Worm (Caenorhabditis elegans) whole organism, L1 larva: ENCODE data around the gene ZK856.5.
A peak's percentile ranks its signal among the peaks of the same experiment; 100 is the strongest.

Source experiments
- C04F5.9 ChIP-seq: sonication (generic microtip); optimal IDR thresholded peaks from 2 replicates; lab custom pipeline; 2016; ENCODE audit warnings: missing genetic modification characterization, missing compliant biosample characterization
- C16A3.4 ChIP-seq: fragments of 150-350 bp; optimal IDR thresholded peaks from 2 replicates; lab custom pipeline; 2014; ENCODE audit warnings: missing biosample characterization, missing genetic modification characterization
- F16B12.6 ChIP-seq: fragments of 150-350 bp; optimal IDR thresholded peaks from 2 replicates; lab custom pipeline; 2014; ENCODE audit warnings: missing biosample characterization, missing genetic modification characterization
- aha-1 ChIP-seq: fragments of 150-350 bp; optimal IDR thresholded peaks from 2 replicates; lab custom pipeline; 2014; ENCODE audit warnings: missing biosample characterization, missing genetic modification characterization
- alr-1 ChIP-seq: fragments of 200-800 bp; sonication (Bioruptor generic); optimal IDR thresholded peaks from 2 replicates; lab custom pipeline; 2018; ENCODE audit warnings: borderline replicate concordance, mild to moderate bottlenecking, missing genetic modification characterization, missing compliant biosample characterization
- aly-2 ChIP-seq: fragments of 150-350 bp; optimal IDR thresholded peaks from 2 replicates; lab custom pipeline; 2014; ENCODE audit warnings: missing biosample characterization, missing genetic modification characterization
- blmp-1 ChIP-seq: fragments of 150-350 bp; optimal IDR thresholded peaks from 2 replicates; lab custom pipeline; 2014; ENCODE audit warnings: missing biosample characterization, missing genetic modification characterization
- ceh-63 ChIP-seq: fragments of 200-800 bp; sonication (Bioruptor generic); optimal IDR thresholded peaks from 2 replicates; lab custom pipeline; 2018; ENCODE audit warnings: mild to moderate bottlenecking, missing genetic modification characterization, missing compliant biosample characterization
- ceh-82 ChIP-seq, 3 experiments: fragments of 150-350 bp in 1 of 3; sonication (generic microtip) in 2 of 3; optimal IDR thresholded peaks; 2 replicates each; lab custom pipeline; 2014 to 2017; ENCODE audit warnings: missing biosample characterization in 3 of 3, missing genetic modification characterization in 3 of 3
- ceh-88 ChIP-seq: fragments of 200-800 bp; sonication (Bioruptor generic); IDR thresholded peaks from 2 replicates; pipeline ENCODE4 v1.3.6; 2022; ENCODE audit warnings: missing genetic modification characterization, missing compliant biosample characterization
- ceh-90 ChIP-seq: sonication (generic microtip); optimal IDR thresholded peaks from 2 replicates; lab custom pipeline; 2016; ENCODE audit warnings: missing genetic modification characterization, missing compliant biosample characterization
- ces-1 ChIP-seq: fragments of 150-350 bp; optimal IDR thresholded peaks from 2 replicates; lab custom pipeline; 2014; ENCODE audit warnings: missing biosample characterization, missing genetic modification reagents, missing genetic modification characterization
- efl-1 ChIP-seq, 4 experiments: fragments of 150-350 bp; optimal IDR thresholded peaks in 3 of 4; peaks in 1 of 4; 1 replicate in 1 of 4; 2 replicates in 3 of 4; lab custom pipeline; 2014; ENCODE audit warnings: missing biosample characterization in 2 of 4, missing genetic modification characterization in 2 of 4, missing genetic modification reagents in 2 of 4
- egl-13 ChIP-seq: sonication (generic microtip); optimal IDR thresholded peaks from 2 replicates; lab custom pipeline; 2016; ENCODE audit warnings: missing genotype, missing genetic modification reagents, missing genetic modification characterization, missing compliant biosample characterization
- elt-2 ChIP-seq: sonication (generic microtip); optimal IDR thresholded peaks from 2 replicates; lab custom pipeline; 2016; ENCODE audit warnings: missing genetic modification characterization, mild to moderate bottlenecking, inconsistent platforms, missing compliant biosample characterization, missing genetic modification reagents
- elt-3 ChIP-seq, 6 experiments: fragments of 150-350 bp in 1 of 6; sonication (generic microtip); optimal IDR thresholded peaks; 2 replicates each; lab custom pipeline; 2017 to 2018; ENCODE audit warnings: missing biosample characterization in 6 of 6, missing genetic modification characterization in 6 of 6, inconsistent platforms in 1 of 6
- ets-5 ChIP-seq: fragments of 200-800 bp; sonication (Bioruptor generic); IDR thresholded peaks from 2 replicates; pipeline ENCODE4 v1.3.6; 2022; ENCODE audit warnings: missing genetic modification characterization, missing compliant biosample characterization
- fkh-10 ChIP-seq: sonication (generic microtip); optimal IDR thresholded peaks from 2 replicates; lab custom pipeline; 2017; ENCODE audit warnings: missing biosample characterization, missing genetic modification reagents, missing genetic modification characterization
- fkh-4 ChIP-seq: sonication (generic microtip); optimal IDR thresholded peaks from 2 replicates; lab custom pipeline; 2016; ENCODE audit warnings: missing compliant biosample characterization, missing genetic modification characterization, borderline replicate concordance
- fkh-8 ChIP-seq: sonication (generic microtip); optimal IDR thresholded peaks from 2 replicates; lab custom pipeline; 2016; ENCODE audit warnings: mild to moderate bottlenecking, missing genetic modification characterization, missing compliant biosample characterization
- grh-1 ChIP-seq: fragments of 200-800 bp; sonication (Bioruptor generic); IDR thresholded peaks from 2 replicates; pipeline ENCODE4 v1.3.6; 2022; ENCODE audit warnings: missing genetic modification reagents, missing genetic modification characterization, missing compliant biosample characterization
- hlh-17 ChIP-seq: fragments of 200-800 bp; sonication (Bioruptor generic); optimal IDR thresholded peaks from 2 replicates; lab custom pipeline; 2018; ENCODE audit warnings: missing genetic modification characterization, mild to moderate bottlenecking, missing compliant biosample characterization, moderate library complexity, borderline replicate concordance
- irx-1 ChIP-seq: sonication (generic microtip); optimal IDR thresholded peaks from 2 replicates; lab custom pipeline; 2016; ENCODE audit warnings: missing genetic modification characterization, missing compliant biosample characterization
- isw-1 ChIP-seq: fragments of 200-800 bp; sonication (Bioruptor generic); IDR thresholded peaks from 2 replicates; pipeline ENCODE4 v1.3.6; 2022; ENCODE audit warnings: missing genetic modification characterization, missing compliant biosample characterization
- lin-14 ChIP-seq: fragments of 200-800 bp; sonication (Bioruptor generic); optimal IDR thresholded peaks from 2 replicates; lab custom pipeline; 2018; ENCODE audit warnings: mild to moderate bottlenecking, missing genetic modification characterization, moderate library complexity, missing compliant biosample characterization
- lin-35 ChIP-seq, 2 experiments: fragments of 150-350 bp; optimal IDR thresholded peaks; 2 replicates each; lab custom pipeline; 2014; ENCODE audit warnings: missing biosample characterization in 2 of 2, missing genetic modification characterization in 2 of 2, missing genetic modification reagents in 2 of 2
- lin-39 ChIP-seq: fragments of 150-350 bp; optimal IDR thresholded peaks from 2 replicates; lab custom pipeline; 2014; ENCODE audit warnings: missing biosample characterization, missing genetic modification reagents, missing genetic modification characterization
- mdl-1 ChIP-seq, 2 experiments: fragments of 150-350 bp; optimal IDR thresholded peaks; 2 replicates each; lab custom pipeline; 2014 to 2017; ENCODE audit warnings: missing biosample characterization in 2 of 2, missing genetic modification characterization in 2 of 2, inconsistent platforms in 1 of 2
- nhr-11 ChIP-seq: fragments of 150-350 bp; optimal IDR thresholded peaks from 2 replicates; lab custom pipeline; 2014; ENCODE audit warnings: missing biosample characterization, missing genetic modification characterization
- nhr-12 ChIP-seq: sonication (generic microtip); optimal IDR thresholded peaks from 2 replicates; lab custom pipeline; 2017; ENCODE audit warnings: missing biosample characterization, missing genetic modification characterization
- nhr-20 ChIP-seq: sonication (generic microtip); optimal IDR thresholded peaks from 2 replicates; lab custom pipeline; 2016; ENCODE audit warnings: mild to moderate bottlenecking, missing genetic modification characterization, missing compliant biosample characterization
- nhr-237 ChIP-seq: fragments of 150-350 bp; optimal IDR thresholded peaks from 2 replicates; lab custom pipeline; 2014; ENCODE audit warnings: missing biosample characterization, missing genetic modification characterization
- nhr-28 ChIP-seq: fragments of 150-350 bp; optimal IDR thresholded peaks from 2 replicates; lab custom pipeline; 2014; ENCODE audit warnings: missing biosample characterization, missing genetic modification characterization
- nhr-71 ChIP-seq: sonication (generic microtip); optimal IDR thresholded peaks from 2 replicates; lab custom pipeline; 2016; ENCODE audit warnings: mild to moderate bottlenecking, missing genetic modification characterization, moderate library complexity, missing compliant biosample characterization
- nhr-77 ChIP-seq: fragments of 150-350 bp; optimal IDR thresholded peaks from 2 replicates; lab custom pipeline; 2014; ENCODE audit warnings: missing biosample characterization, missing genetic modification characterization
- nhr-84 ChIP-seq: sonication (generic microtip); optimal IDR thresholded peaks from 2 replicates; lab custom pipeline; 2017; ENCODE audit warnings: missing biosample characterization, missing genetic modification characterization
- nhr-90 ChIP-seq: sonication (generic microtip); optimal IDR thresholded peaks from 2 replicates; lab custom pipeline; 2016; ENCODE audit warnings: mild to moderate bottlenecking, missing genetic modification characterization, missing compliant biosample characterization; ENCODE audit not compliant: poor library complexity
- pax-3 ChIP-seq: fragments of 200-800 bp; sonication (Bioruptor generic); optimal IDR thresholded peaks from 2 replicates; lab custom pipeline; 2018; ENCODE audit warnings: mild to moderate bottlenecking, missing genetic modification characterization, moderate library complexity, missing compliant biosample characterization
- pqm-1 ChIP-seq: sonication (generic microtip); optimal IDR thresholded peaks from 3 replicates; lab custom pipeline; 2017; ENCODE audit warnings: missing biosample characterization, missing genetic modification characterization
- skn-1 ChIP-seq: fragments of 150-350 bp; optimal IDR thresholded peaks from 2 replicates; lab custom pipeline; 2014; ENCODE audit warnings: missing biosample characterization, missing genetic modification characterization
- snpc-4 ChIP-seq: fragments of 150-350 bp; optimal IDR thresholded peaks from 2 replicates; lab custom pipeline; 2014; ENCODE audit warnings: missing biosample characterization, missing genetic modification characterization
- snu-23 ChIP-seq: sonication (generic microtip); optimal IDR thresholded peaks from 2 replicates; lab custom pipeline; 2016; ENCODE audit warnings: missing genetic modification characterization, missing compliant biosample characterization
- sox-4 ChIP-seq: sonication (generic microtip); optimal IDR thresholded peaks from 2 replicates; lab custom pipeline; 2016; ENCODE audit warnings: missing genetic modification characterization, missing compliant biosample characterization
- sptf-1 ChIP-seq: fragments of 150-350 bp; optimal IDR thresholded peaks from 2 replicates; lab custom pipeline; 2014; ENCODE audit warnings: missing biosample characterization, missing genetic modification characterization
- sup-37 ChIP-seq: fragments of 200-800 bp; sonication (Bioruptor generic); optimal IDR thresholded peaks from 2 replicates; lab custom pipeline; 2018; ENCODE audit warnings: mild to moderate bottlenecking, missing genetic modification characterization, missing compliant biosample characterization
- unc-30 ChIP-seq: sonication (generic microtip); optimal IDR thresholded peaks from 2 replicates; lab custom pipeline; 2017; ENCODE audit warnings: missing biosample characterization, missing genetic modification characterization
- unc-86 ChIP-seq: sonication (generic microtip); optimal IDR thresholded peaks from 2 replicates; lab custom pipeline; 2016; ENCODE audit warnings: missing genetic modification characterization, missing compliant biosample characterization
- unc-98 ChIP-seq: fragments of 200-800 bp; sonication (Bioruptor generic); IDR thresholded peaks from 2 replicates; pipeline ENCODE4 v1.3.6; 2022; ENCODE audit warnings: missing genetic modification characterization, missing compliant biosample characterization
- vab-15 ChIP-seq: sonication (generic microtip); optimal IDR thresholded peaks from 2 replicates; lab custom pipeline; 2017; ENCODE audit warnings: missing genotype, mild to moderate bottlenecking, missing genetic modification characterization, missing compliant biosample characterization
- xbp-1 ChIP-seq: sonication (generic microtip); optimal IDR thresholded peaks from 2 replicates; lab custom pipeline; 2016; ENCODE audit warnings: missing genetic modification characterization, missing compliant biosample characterization
- zip-4 ChIP-seq: fragments of 200-800 bp; sonication (Bioruptor generic); optimal IDR thresholded peaks from 2 replicates; lab custom pipeline; 2018; ENCODE audit warnings: mild to moderate bottlenecking, missing genetic modification characterization, moderate library complexity, missing compliant biosample characterization
- ztf-11 ChIP-seq, 2 experiments: sonication (generic microtip); optimal IDR thresholded peaks; 2 replicates each; lab custom pipeline; 2016 to 2017; ENCODE audit warnings: missing genetic modification characterization in 2 of 2, missing biosample characterization in 1 of 2, missing compliant biosample characterization in 1 of 2
- ztf-4 ChIP-seq: fragments of 150-350 bp; optimal IDR thresholded peaks from 2 replicates; lab custom pipeline; 2014; ENCODE audit warnings: missing biosample characterization, missing genetic modification characterization

ZK856.5 gene

DNA sequence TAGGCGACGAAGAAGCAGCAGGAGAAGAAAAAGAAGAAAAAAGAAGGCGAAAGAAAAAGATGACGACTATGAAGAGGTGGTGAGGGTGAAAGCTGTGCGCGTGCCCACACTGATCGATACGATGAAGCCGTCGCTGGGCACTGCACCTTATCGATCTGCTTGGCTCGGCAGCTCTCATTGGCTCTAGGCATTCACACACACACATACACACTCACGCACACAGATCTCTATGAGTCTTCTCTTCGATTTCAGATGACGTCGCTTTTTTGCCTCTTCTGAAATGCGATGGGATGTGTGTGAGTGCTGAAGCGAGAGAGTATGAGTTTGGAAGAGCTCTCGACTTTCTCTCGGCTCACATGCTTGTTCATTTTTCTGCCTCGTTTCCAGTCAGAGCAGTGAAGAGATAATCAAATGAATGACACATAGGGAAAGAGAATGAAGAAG is 15.3 kb downstream of the ZK856.5 start:
- TF ChIP-seq ceh-63 = no peak
- TF ChIP-seq lin-14 (GFP tag; lab: Kevin White, UChicago) = peak; percentile 97
- TF ChIP-seq sox-4 (tag; lab: Kevin White, UChicago) = peak; percentile 43
- no peak for TF ChIP-seq ets-5
- no peak for TF ChIP-seq nhr-84 (tag; lab: Kevin White, UChicago)
- no peak for TF ChIP-seq aly-2 (tag; lab: Kevin White, UChicago)
- no peak for TF ChIP-seq vab-15
- no peak for TF ChIP-seq lin-39 (tag; lab: Kevin White, UChicago)
- TF ChIP-seq grh-1 (GFP tag; lab: Robert Waterston, UW) = no peak
- peak; percentile 20 for TF ChIP-seq nhr-20 (tag; lab: Kevin White, UChicago)
- peak; percentile 71 for TF ChIP-seq snu-23 (GFP tag; lab: Kevin White, UChicago)
- no peak for TF ChIP-seq nhr-77 (tag; lab: Kevin White, UChicago)
- TF ChIP-seq ces-1 = peak; percentile 70
- TF ChIP-seq fkh-4 (tag; lab: Kevin White, UChicago) = no peak
- no peak for TF ChIP-seq elt-3 (tag; optimal IDR thresholded peaks at IDR 0.05; lab: Kevin White, UChicago)
- no peak for TF ChIP-seq nhr-12 (tag; lab: Kevin White, UChicago)
- TF ChIP-seq unc-30 (tag; lab: Kevin White, UChicago) = no peak
- TF ChIP-seq unc-86 (tag; lab: Kevin White, UChicago) = peak; percentile 94
- TF ChIP-seq nhr-71 (tag; lab: Kevin White, UChicago) = peak; percentile 90
- no peak for TF ChIP-seq pqm-1
- TF ChIP-seq aha-1 (tag; lab: Kevin White, UChicago) = no peak
- peak; percentile 66 for TF ChIP-seq xbp-1 (tag; lab: Kevin White, UChicago)
- peak; percentile 45 for TF ChIP-seq snpc-4 (tag; lab: Kevin White, UChicago)
- no peak for TF ChIP-seq hlh-17
- TF ChIP-seq isw-1 (GFP tag; lab: Robert Waterston, UW) = peak; percentile 78
- TF ChIP-seq nhr-90 (tag; lab: Kevin White, UChicago) = no peak
- no peak for TF ChIP-seq nhr-11 (tag; lab: Kevin White, UChicago)
- TF ChIP-seq efl-1 (optimal IDR thresholded peaks at IDR 0.05; lab: Kevin White, UChicago) = peak; percentile 44 to 53
- TF ChIP-seq efl-1 (GFP tag; optimal IDR thresholded peaks at IDR 0.05 in 1 of 2; lab: Kevin White, UChicago) = peak in 1 of 2 experiments; percentile 19
- TF ChIP-seq mdl-1 (tag; optimal IDR thresholded peaks at IDR 0.05; lab: Kevin White, UChicago) = peak in 1 of 2 experiments; percentile 51
- TF ChIP-seq unc-98 = no peak
- TF ChIP-seq fkh-10 (GFP tag; lab: Kevin White, UChicago) = peak; percentile 97
- TF ChIP-seq sup-37 (GFP tag; lab: Kevin White, UChicago) = no peak
- peak; percentile 91 for TF ChIP-seq egl-13 (tag; lab: Kevin White, UChicago)
- TF ChIP-seq skn-1 (tag; lab: Kevin White, UChicago) = no peak
- TF ChIP-seq ztf-4 = peak; percentile 76
- no peak for TF ChIP-seq F16B12.6 (tag; lab: Kevin White, UChicago)
- peak; percentile 46; the same call in 1 of the 2 replicates for TF ChIP-seq ceh-88 (GFP tag; lab: Robert Waterston, UW)
- peak; percentile 98 for TF ChIP-seq fkh-8 (tag; lab: Kevin White, UChicago)
- no peak for TF ChIP-seq elt-2 (tag; lab: Kevin White, UChicago)
- TF ChIP-seq zip-4 (GFP tag; lab: Kevin White, UChicago) = no peak
- peak; percentile 55 for TF ChIP-seq irx-1 (tag; lab: Kevin White, UChicago)
- TF ChIP-seq C04F5.9 = no peak
- TF ChIP-seq nhr-28 (tag; lab: Kevin White, UChicago) = no peak
- TF ChIP-seq pax-3 (tag; lab: Kevin White, UChicago) = peak; percentile 78
- TF ChIP-seq sptf-1 (tag; lab: Kevin White, UChicago) = no peak
- no peak for TF ChIP-seq alr-1 (tag; lab: Kevin White, UChicago)
- peak in 1 of 2 experiments; percentile 62 for TF ChIP-seq lin-35 (GFP tag; optimal IDR thresholded peaks at IDR 0.05; lab: Kevin White, UChicago)
- TF ChIP-seq ztf-11 (tag; optimal IDR thresholded peaks at IDR 0.05; lab: Kevin White, UChicago) = peak in 1 of 2 experiments; percentile 25
- TF ChIP-seq ceh-90 = no peak
- peak; percentile 44 to 81 (median 54) for TF ChIP-seq ceh-82 (tag; optimal IDR thresholded peaks at IDR 0.05; lab: Kevin White, UChicago)
- peak; percentile 24 for TF ChIP-seq nhr-237
- TF ChIP-seq blmp-1 (tag; lab: Kevin White, UChicago) = no peak
- TF ChIP-seq C16A3.4 (tag; lab: Kevin White, UChicago) = no peak
